Fruit fly (Drosophila melanogaster): ENCODE results near the gene SLIRP1.

Gene SLIRP1

dm6 chrX:21349800-21350309 is 30.8 kb upstream of the SLIRP1 start, which contains the start of the genes peng and sol (continued):
- TF ChIP-seq corto (GFP tag; optimal IDR thresholded peaks at IDR 0.05) (no peak), sisA (GFP tag; IDR thresholded peaks at IDR 0.05) (peak; percentile 50; the same call in 1 of the 2 replicates), dmrt99B (tag; optimal IDR thresholded peaks at IDR 0.05) (no peak), CG2889 (GFP tag; IDR thresholded peaks at IDR 0.05) (peak; percentile 65; the same call in 1 of the 3 replicates), CG2202 (tag; optimal IDR thresholded peaks at IDR 0.05) (peak; percentile 34), Elba2 (GFP tag; optimal IDR thresholded peaks at IDR 0.05) (peak; percentile 15), CG7271 (tag; optimal IDR thresholded peaks at IDR 0.05) (peak; percentile 12), CG7928 (GFP tag; optimal IDR thresholded peaks at IDR 0.05) (peak; percentile 38), CG1647 (GFP tag; optimal IDR thresholded peaks at IDR 0.05) (peak; percentile 40), pho (GFP tag; optimal IDR thresholded peaks at IDR 0.05) (peak; percentile 77), Dbx (GFP tag; IDR thresholded peaks at IDR 0.05) (no peak), wor (GFP tag; IDR thresholded peaks at IDR 0.05) (no peak), CG15514 (GFP tag; optimal IDR thresholded peaks at IDR 0.05) (peak; percentile 54), slou (GFP tag; optimal IDR thresholded peaks at IDR 0.05) (peak; percentile 77), CG8281 (tag; optimal IDR thresholded peaks at IDR 0.05) (peak; percentile 38), ken (GFP tag; IDR thresholded peaks at IDR 0.05) (0 out of 3 replicates have a peak, but pooled peaks have one; percentile 38), CG4707 (GFP tag; optimal IDR thresholded peaks at IDR 0.05) (no peak), Fer2 (tag; optimal IDR thresholded peaks at IDR 0.05) (peak; percentile 49), Oli (tag; optimal IDR thresholded peaks at IDR 0.05) (peak; percentile 63), CG10654 (GFP tag; optimal IDR thresholded peaks at IDR 0.05) (peak; percentile 61), CG7987 (GFP tag; optimal IDR thresholded peaks at IDR 0.05) (peak; percentile 15), CG12071 (GFP tag; optimal IDR thresholded peaks at IDR 0.05) (no peak), mld (GFP tag; IDR thresholded peaks at IDR 0.05; ENCODE audit: partially characterized antibody) (no peak), MBD-R2 (GFP tag; IDR thresholded peaks at IDR 0.05) (no peak; the same call in 1 of the 2 replicates), CG12744 (GFP tag; optimal IDR thresholded peaks at IDR 0.05) (peak; percentile 46), Xbp1 (GFP tag; optimal IDR thresholded peaks at IDR 0.05) (peak; percentile 84), H15 (GFP tag; IDR thresholded peaks at IDR 0.05) (peak; percentile 42; the same call in 1 of the 3 replicates), vnd (GFP tag; IDR thresholded peaks at IDR 0.05; ENCODE audit: partially characterized antibody) (no peak), croc (GFP tag; conservative IDR thresholded peaks at IDR 0.05) (peak; percentile 22; the same call in 1 of the 3 replicates), CG6683 (GFP tag; optimal IDR thresholded peaks at IDR 0.05) (peak; percentile 36), ase (GFP tag; IDR thresholded peaks at IDR 0.05) (0 out of 3 replicates have a peak, but pooled peaks have one; percentile 15), CG4617 (GFP tag; optimal IDR thresholded peaks at IDR 0.05; ENCODE audit: borderline replicate concordance) (peak; percentile 48), CG6689 (GFP tag; IDR thresholded peaks at IDR 0.05) (peak; percentile 54), sd (tag; optimal IDR thresholded peaks at IDR 0.05) (no peak), CG8388 (GFP tag; optimal IDR thresholded peaks at IDR 0.05) (peak; percentile 61), D19A (tag; optimal IDR thresholded peaks at IDR 0.05) (peak; percentile 47), fru (optimal IDR thresholded peaks at IDR 0.05) (no peak), CG8924 (tag; optimal IDR thresholded peaks at IDR 0.05) (peak; percentile 46), seq (GFP tag; IDR thresholded peaks at IDR 0.05) (peak; percentile 53), Aef1 (GFP tag; IDR thresholded peaks at IDR 0.05) (peak; percentile 56), chm (GFP tag; IDR thresholded peaks at IDR 0.05) (no peak), CG3726 (GFP tag; IDR thresholded peaks at IDR 0.05) (no peak), CG10462 (GFP tag; optimal IDR thresholded peaks at IDR 0.05) (peak; percentile 79), tna (GFP tag; IDR thresholded peaks at IDR 0.05; ENCODE audit: partially characterized antibody) (no peak), pnt (GFP tag; optimal IDR thresholded peaks at IDR 0.05) (peak; percentile 59), CG7839 (tag; optimal IDR thresholded peaks at IDR 0.05) (peak; percentile 76), Mad (GFP tag; optimal IDR thresholded peaks at IDR 0.05) (peak; percentile 76), hbn (GFP tag; IDR thresholded peaks at IDR 0.05; ENCODE audit: partially characterized antibody) (no peak), lab (GFP tag; optimal IDR thresholded peaks at IDR 0.05) (no peak), gfzf (GFP tag; optimal IDR thresholded peaks at IDR 0.05) (peak; percentile 72)

Data from whole organism, embryonic.